Fruit fly (Drosophila melanogaster) whole organism, embryonic: ENCODE data around the gene CG31793.

Experiments used
- Abd-B ChIP-seq: fragments of 200-800 bp; sonication (Bioruptor generic); optimal IDR thresholded peaks from 2 replicates; lab custom pipeline; 2018; ENCODE audit warnings: missing biosample characterization, mild to moderate bottlenecking, missing genetic modification characterization, moderate library complexity
- CG10543 ChIP-seq: fragments of 200-800 bp; sonication (Bioruptor generic); optimal IDR thresholded peaks from 3 replicates; lab custom pipeline; 2017; ENCODE audit warnings: missing biosample characterization, mild to moderate bottlenecking, missing genetic modification characterization, moderate library complexity
- CG12219 ChIP-seq: fragments of 200-800 bp; sonication (Bioruptor generic); optimal IDR thresholded peaks from 3 replicates; lab custom pipeline; 2018; ENCODE audit warnings: missing biosample characterization, mild to moderate bottlenecking, missing genetic modification characterization
- CG12236 ChIP-seq: fragments of 200-800 bp; sonication (Bioruptor generic); optimal IDR thresholded peaks from 2 replicates; lab custom pipeline; 2016; ENCODE audit warnings: missing biosample characterization, missing genetic modification characterization
- CG12391 ChIP-seq: fragments of 200-800 bp; sonication (Bioruptor generic); optimal IDR thresholded peaks from 3 replicates; lab custom pipeline; 2018; ENCODE audit warnings: missing biosample characterization, mild to moderate bottlenecking, missing genetic modification characterization, moderate library complexity
- CG13424 ChIP-seq: fragments of 200-800 bp; sonication (Bioruptor generic); optimal IDR thresholded peaks from 2 replicates; lab custom pipeline; 2019; ENCODE audit warnings: missing biosample characterization, mild to moderate bottlenecking, missing genetic modification characterization, moderate library complexity
- CG14965 ChIP-seq: fragments of 200-800 bp; sonication (Bioruptor generic); optimal IDR thresholded peaks from 2 replicates; lab custom pipeline; 2016; ENCODE audit warnings: missing biosample characterization, missing genetic modification characterization, borderline replicate concordance
- CG15601 ChIP-seq: fragments of 200-800 bp; sonication (Bioruptor generic); optimal IDR thresholded peaks from 3 replicates; lab custom pipeline; 2019; ENCODE audit warnings: missing biosample characterization, mild to moderate bottlenecking, missing genetic modification characterization, moderate library complexity
- CG16813 ChIP-seq: fragments of 200-800 bp; sonication (Bioruptor generic); IDR thresholded peaks from 3 replicates; pipeline ENCODE4 v1.3.6; 2022; ENCODE audit warnings: missing biosample characterization, missing genetic modification characterization; ENCODE audit not compliant: partially characterized antibody
- CG17359 ChIP-seq: fragments of 200-800 bp; sonication (Bioruptor generic); optimal IDR thresholded peaks from 3 replicates; lab custom pipeline; 2018; ENCODE audit warnings: missing biosample characterization, mild to moderate bottlenecking, missing genetic modification characterization, moderate library complexity
- CG1792 ChIP-seq: fragments of 200-800 bp; sonication (Bioruptor generic); optimal IDR thresholded peaks from 2 replicates; lab custom pipeline; 2016; ENCODE audit warnings: missing biosample characterization, missing genetic modification characterization
- CG18599 ChIP-seq: fragments of 200-800 bp; sonication (Bioruptor generic); optimal IDR thresholded peaks from 3 replicates; lab custom pipeline; 2017; ENCODE audit warnings: missing biosample characterization, missing genetic modification characterization, mild to moderate bottlenecking, moderate library complexity, missing genetic modification reagents
- CG2712 ChIP-seq: fragments of 200-800 bp; optimal IDR thresholded peaks from 3 replicates; lab custom pipeline; 2019; ENCODE audit warnings: missing biosample characterization, mild to moderate bottlenecking, missing genetic modification characterization, moderate library complexity
- CG32767 ChIP-seq: fragments of 200-800 bp; sonication (Bioruptor generic); IDR thresholded peaks from 2 replicates; pipeline ENCODE4 v1.3.6; 2022; ENCODE audit warnings: missing biosample characterization, missing genetic modification characterization
- CG3838 ChIP-seq: fragments of 200-800 bp; sonication (Bioruptor generic); optimal IDR thresholded peaks from 3 replicates; lab custom pipeline; 2016; ENCODE audit warnings: missing biosample characterization, missing genetic modification characterization
- CG4730 ChIP-seq: fragments of 200-800 bp; sonication (Bioruptor generic); IDR thresholded peaks from 2 replicates; pipeline ENCODE4 v1.3.6; 2022; ENCODE audit warnings: missing biosample characterization, missing genetic modification characterization
- CG4820 ChIP-seq: fragments of 200-800 bp; sonication (Bioruptor generic); optimal IDR thresholded peaks from 3 replicates; lab custom pipeline; 2016; ENCODE audit warnings: missing biosample characterization, missing genetic modification characterization
- CG7357 ChIP-seq: fragments of 200-800 bp; sonication (Bioruptor generic); IDR thresholded peaks from 3 replicates; pipeline ENCODE4 v1.3.6; 2022; ENCODE audit warnings: missing biosample characterization, missing genetic modification characterization
- CG7928 ChIP-seq: fragments of 200-800 bp; sonication (Bioruptor generic); optimal IDR thresholded peaks from 2 replicates; lab custom pipeline; 2017; ENCODE audit warnings: missing biosample characterization, mild to moderate bottlenecking, missing genetic modification characterization
- CG9797 ChIP-seq: fragments of 200-800 bp; sonication (Bioruptor generic); optimal IDR thresholded peaks from 3 replicates; lab custom pipeline; 2018; ENCODE audit warnings: missing biosample characterization, mild to moderate bottlenecking, missing genetic modification characterization
- CG9817 ChIP-seq: fragments of 200-800 bp; sonication (Bioruptor generic); optimal IDR thresholded peaks from 2 replicates; lab custom pipeline; 2018; ENCODE audit warnings: missing biosample characterization, mild to moderate bottlenecking, missing genetic modification characterization, moderate library complexity
- Chrac-16 ChIP-seq: fragments of 200-800 bp; sonication (Bioruptor generic); optimal IDR thresholded peaks from 3 replicates; lab custom pipeline; 2016; ENCODE audit warnings: missing biosample characterization, missing genetic modification characterization
- CoRest ChIP-seq: fragments of 200-800 bp; sonication (Bioruptor generic); optimal IDR thresholded peaks from 3 replicates; lab custom pipeline; 2018; ENCODE audit warnings: missing biosample characterization, mild to moderate bottlenecking, missing genetic modification characterization, moderate library complexity
- Deaf1 ChIP-seq: fragments of 200-800 bp; optimal IDR thresholded peaks from 3 replicates; lab custom pipeline; 2019; ENCODE audit warnings: missing biosample characterization, mild to moderate bottlenecking, missing genetic modification characterization, moderate library complexity
- Fer3 ChIP-seq: fragments of 200-800 bp; sonication (Bioruptor generic); optimal IDR thresholded peaks from 2 replicates; lab custom pipeline; 2018; ENCODE audit warnings: missing biosample characterization, mild to moderate bottlenecking, missing genetic modification characterization, moderate library complexity
- HLHmδ ChIP-seq: fragments of 200-800 bp; sonication (Bioruptor generic); optimal IDR thresholded peaks from 2 replicates; lab custom pipeline; 2018; ENCODE audit warnings: missing biosample characterization, mild to moderate bottlenecking, missing genetic modification characterization, moderate library complexity
- Hey ChIP-seq: fragments of 200-800 bp; sonication (Bioruptor generic); optimal IDR thresholded peaks from 3 replicates; lab custom pipeline; 2018; ENCODE audit warnings: missing biosample characterization, mild to moderate bottlenecking, missing genetic modification characterization
- Hr39 ChIP-seq: fragments of >200 bp; optimal IDR thresholded peaks from 2 replicates; lab custom pipeline; 2017
- NC2α ChIP-seq: fragments of 200-800 bp; sonication (Bioruptor generic); optimal IDR thresholded peaks from 2 replicates; lab custom pipeline; 2016; ENCODE audit warnings: missing biosample characterization, missing genetic modification characterization
- NK7.1 ChIP-seq: fragments of 200-800 bp; sonication (Bioruptor generic); optimal IDR thresholded peaks from 3 replicates; lab custom pipeline; 2016; ENCODE audit warnings: missing biosample characterization, missing genetic modification characterization
- PHDP ChIP-seq: fragments of 200-800 bp; sonication (Bioruptor generic); optimal IDR thresholded peaks from 3 replicates; lab custom pipeline; 2018; ENCODE audit warnings: missing biosample characterization, mild to moderate bottlenecking, missing genetic modification characterization, moderate library complexity
- abd-A ChIP-seq: fragments of 200-800 bp; sonication (Bioruptor generic); optimal IDR thresholded peaks from 3 replicates; lab custom pipeline; 2019; ENCODE audit warnings: missing biosample characterization, mild to moderate bottlenecking, missing genetic modification characterization, moderate library complexity
- al ChIP-seq: fragments of 200-800 bp; sonication (Bioruptor generic); IDR thresholded peaks from 2 replicates; pipeline ENCODE4 v1.3.6; 2022; ENCODE audit warnings: missing biosample characterization, missing genetic modification characterization
- corto ChIP-seq: fragments of 200-800 bp; sonication (Bioruptor generic); optimal IDR thresholded peaks from 2 replicates; lab custom pipeline; 2016; ENCODE audit warnings: missing biosample characterization, mild to moderate bottlenecking, missing genetic modification characterization, moderate library complexity
- dimm ChIP-seq: fragments of 200-800 bp; sonication (Bioruptor generic); IDR thresholded peaks from 2 replicates; pipeline ENCODE4 v1.3.6; 2022; ENCODE audit warnings: missing biosample characterization, missing genetic modification characterization
- dysf ChIP-seq: fragments of 200-800 bp; sonication (Bioruptor generic); IDR thresholded peaks from 3 replicates; pipeline ENCODE4 v1.3.6; 2022; ENCODE audit warnings: missing biosample characterization, missing genetic modification characterization
- gt ChIP-seq: fragments of 200-800 bp; sonication (Bioruptor generic); IDR thresholded peaks from 2 replicates; pipeline ENCODE4 v1.3.6; 2022; ENCODE audit warnings: missing biosample characterization, missing genetic modification characterization
- lab ChIP-seq: fragments of 200-800 bp; sonication (Bioruptor generic); optimal IDR thresholded peaks from 3 replicates; lab custom pipeline; 2017; ENCODE audit warnings: missing biosample characterization, missing genetic modification characterization, mild to moderate bottlenecking, moderate library complexity, missing genetic modification reagents
- lbe ChIP-seq: fragments of 200-800 bp; sonication (Bioruptor generic); optimal IDR thresholded peaks from 2 replicates; lab custom pipeline; 2016; ENCODE audit warnings: missing biosample characterization, mild to moderate bottlenecking, missing genetic modification characterization
- nerfin-2 ChIP-seq: fragments of 200-800 bp; sonication (Bioruptor generic); IDR thresholded peaks from 2 replicates; pipeline ENCODE4 v1.3.6; 2022; ENCODE audit warnings: missing biosample characterization, missing genetic modification characterization; ENCODE audit not compliant: partially characterized antibody
- ssp ChIP-seq: fragments of 200-800 bp; sonication (Bioruptor generic); IDR thresholded peaks from 2 replicates; pipeline ENCODE4 v1.3.6; 2022; ENCODE audit warnings: missing biosample characterization, missing genetic modification characterization
- tgo ChIP-seq: fragments of 200-800 bp; sonication (Bioruptor generic); IDR thresholded peaks from 3 replicates; pipeline ENCODE4 v1.3.6; 2022; ENCODE audit warnings: missing biosample characterization, missing genetic modification characterization
- usp ChIP-seq: fragments of >200 bp; optimal IDR thresholded peaks from 2 replicates; lab custom pipeline; 2017; ENCODE audit warnings: missing biosample characterization, missing genetic modification characterization
- wek ChIP-seq: fragments of 200-800 bp; sonication (Bioruptor generic); optimal IDR thresholded peaks from 3 replicates; lab custom pipeline; 2018; ENCODE audit warnings: missing biosample characterization, mild to moderate bottlenecking, missing genetic modification characterization, moderate library complexity
- zfh1 ChIP-seq: fragments of 200-800 bp; sonication (Bioruptor generic); IDR thresholded peaks from 3 replicates; pipeline ENCODE4 v1.3.6; 2022; ENCODE audit warnings: missing biosample characterization, missing genetic modification characterization

The CG31793 gene

DNA sequence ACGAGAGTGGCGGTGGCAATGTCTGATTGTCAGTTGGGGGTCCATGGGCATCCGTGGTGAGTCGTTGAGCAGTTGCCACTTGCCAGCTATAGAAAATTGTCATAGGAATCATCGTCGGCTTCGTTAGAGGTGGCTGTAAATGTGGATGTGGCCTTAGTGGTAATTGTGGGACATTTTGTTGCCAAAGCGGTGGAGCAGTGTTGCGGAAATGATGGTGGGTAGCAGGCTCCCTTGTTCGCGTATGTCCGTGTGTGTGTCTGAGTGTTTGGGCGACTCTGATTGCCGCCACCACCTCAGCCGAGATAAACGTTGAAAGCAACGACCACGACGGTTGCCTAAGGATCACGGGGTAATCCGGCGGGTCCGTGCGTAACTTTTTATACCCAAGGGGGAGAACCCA, 13.9 kb downstream of the CG31793 start:
- TF ChIP-seq corto (no peak), CG18599 (peak; percentile 8), ssp (GFP tag; lab: Robert Waterston, UW) (no peak), lab (peak; percentile 18), CG13424 (tag; lab: Kevin White, UChicago) (no peak), CG3838 (GFP tag; lab: Kevin White, UChicago) (no peak), Fer3 (tag; lab: Kevin White, UChicago) (no peak), NK7.1 (GFP tag; lab: Kevin White, UChicago) (no peak), PHDP (tag; lab: Kevin White, UChicago) (no peak), al (GFP tag; lab: Robert Waterston, UW) (no peak), CG16813 (GFP tag; lab: Robert Waterston, UW) (no peak), CG32767 (no peak), zfh1 (GFP tag; lab: Robert Waterston, UW) (no peak), CG15601 (tag; lab: Kevin White, UChicago) (no peak), wek (GFP tag; lab: Kevin White, UChicago) (no peak), Hr39 (lab: Kevin White, UChicago) (no peak), lbe (GFP tag; lab: Kevin White, UChicago) (no peak), Abd-B (GFP tag; lab: Kevin White, UChicago) (no peak), CG7928 (GFP tag; lab: Kevin White, UChicago) (no peak), CG12391 (tag; lab: Kevin White, UChicago) (no peak), dimm (GFP tag; lab: Robert Waterston, UW) (no peak), nerfin-2 (GFP tag; lab: Robert Waterston, UW) (no peak), CG4820 (GFP tag; lab: Kevin White, UChicago) (no peak), CG4730 (GFP tag; lab: Robert Waterston, UW) (no peak), Deaf1 (tag; lab: Kevin White, UChicago) (no peak), CG9797 (no peak), CoRest (no peak), CG14965 (GFP tag; lab: Kevin White, UChicago) (no peak), CG17359 (no peak), CG2712 (tag; lab: Kevin White, UChicago) (no peak), CG1792 (GFP tag; lab: Kevin White, UChicago) (no peak), Chrac-16 (GFP tag; lab: Kevin White, UChicago) (no peak), tgo (GFP tag; lab: Robert Waterston, UW) (no peak), CG7357 (no peak), abd-A (tag; lab: Kevin White, UChicago) (peak; percentile 91), NC2α (GFP tag; lab: Kevin White, UChicago) (no peak), CG12236 (GFP tag; lab: Kevin White, UChicago) (no peak), dysf (GFP tag; lab: Robert Waterston, UW) (no peak), CG9817 (tag; lab: Kevin White, UChicago) (no peak), Hey (tag; lab: Kevin White, UChicago) (peak; percentile 42), usp (no peak), CG12219 (GFP tag; lab: Kevin White, UChicago) (no peak), HLHmδ (GFP tag; lab: Kevin White, UChicago) (no peak), gt (GFP tag; lab: Robert Waterston, UW) (no peak), CG10543 (GFP tag; lab: Kevin White, UChicago) (peak; percentile 23)
